Worm (Caenorhabditis elegans) whole organism, L1 larva: ENCODE measurements around the gene C36C9.6.

ENCODE experiments used
- aha-1 ChIP-seq: fragments of 150-350 bp; optimal IDR thresholded peaks from 2 replicates; lab custom pipeline; 2014; ENCODE audit warnings: missing biosample characterization, missing genetic modification characterization
- ama-1 ChIP-seq: fragments of 150-350 bp; optimal IDR thresholded peaks from 2 replicates; lab custom pipeline; 2014
- ceh-88 ChIP-seq: fragments of 200-800 bp; sonication (Bioruptor generic); IDR thresholded peaks from 2 replicates; pipeline ENCODE4 v1.3.6; 2022; ENCODE audit warnings: missing genetic modification characterization, missing compliant biosample characterization
- fos-1 ChIP-seq: fragments of 150-350 bp; optimal IDR thresholded peaks from 2 replicates; lab custom pipeline; 2014; ENCODE audit warnings: missing biosample characterization, missing genetic modification characterization
- grh-1 ChIP-seq: fragments of 200-800 bp; sonication (Bioruptor generic); IDR thresholded peaks from 2 replicates; pipeline ENCODE4 v1.3.6; 2022; ENCODE audit warnings: missing genetic modification reagents, missing genetic modification characterization, missing compliant biosample characterization
- nhr-11 ChIP-seq: fragments of 150-350 bp; optimal IDR thresholded peaks from 2 replicates; lab custom pipeline; 2014; ENCODE audit warnings: missing biosample characterization, missing genetic modification characterization
- nhr-12 ChIP-seq: sonication (generic microtip); optimal IDR thresholded peaks from 2 replicates; lab custom pipeline; 2017; ENCODE audit warnings: missing biosample characterization, missing genetic modification characterization
- nhr-77 ChIP-seq: fragments of 150-350 bp; optimal IDR thresholded peaks from 2 replicates; lab custom pipeline; 2014; ENCODE audit warnings: missing biosample characterization, missing genetic modification characterization
- unc-62 ChIP-seq: fragments of 150-350 bp; optimal IDR thresholded peaks from 2 replicates; lab custom pipeline; 2014; ENCODE audit warnings: missing biosample characterization, missing genetic modification reagents, missing genetic modification characterization
- zag-1 ChIP-seq: fragments of 150-350 bp; optimal IDR thresholded peaks from 2 replicates; lab custom pipeline; 2014; ENCODE audit warnings: missing biosample characterization, missing genetic modification characterization

DNA sequence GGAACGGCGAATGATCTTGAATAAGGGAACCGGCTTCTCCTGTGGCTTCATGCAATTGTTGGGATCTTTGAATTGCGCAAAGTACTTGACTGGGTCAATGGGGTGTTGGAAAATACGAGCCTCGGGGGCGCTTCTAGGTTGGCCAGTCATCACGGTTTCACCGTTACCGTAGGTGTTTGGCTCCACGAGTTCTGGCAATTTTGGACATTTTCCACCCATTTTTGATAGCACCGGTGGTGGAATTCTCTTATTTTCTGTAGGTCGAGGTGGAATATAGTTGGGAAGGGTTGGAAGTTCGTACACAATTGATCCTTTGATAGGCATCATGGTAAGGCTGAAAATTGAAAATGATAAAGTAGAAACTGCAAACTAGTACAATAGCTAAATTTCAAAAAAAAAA is 39.1 kb downstream of the C36C9.6 start, which contains the start of gene ZK380.4:
- no peak for TF ChIP-seq nhr-77 (tag; lab: Kevin White, UChicago)
- TF ChIP-seq ceh-88 (GFP tag; lab: Robert Waterston, UW) = no peak
- no peak for TF ChIP-seq unc-62 (GFP tag; lab: Kevin White, UChicago)
- TF ChIP-seq grh-1 (GFP tag; lab: Robert Waterston, UW) = no peak
- no peak for TF ChIP-seq nhr-12 (tag; lab: Kevin White, UChicago)
- no peak for TF ChIP-seq zag-1 (tag; lab: Kevin White, UChicago)
- TF ChIP-seq fos-1 (tag; lab: Kevin White, UChicago) = no peak
- no peak for TF ChIP-seq ama-1 (lab: Kevin White, UChicago)
- TF ChIP-seq aha-1 (tag; lab: Kevin White, UChicago) = no peak
- TF ChIP-seq nhr-11 (tag; lab: Kevin White, UChicago) = no peak
